Fruit fly (Drosophila melanogaster): Measurements from ENCODE around the gene AMPKalpha.
A peak's percentile ranks its signal among the peaks of the same experiment; 100 is the strongest.

The AMPKalpha gene

DNA sequence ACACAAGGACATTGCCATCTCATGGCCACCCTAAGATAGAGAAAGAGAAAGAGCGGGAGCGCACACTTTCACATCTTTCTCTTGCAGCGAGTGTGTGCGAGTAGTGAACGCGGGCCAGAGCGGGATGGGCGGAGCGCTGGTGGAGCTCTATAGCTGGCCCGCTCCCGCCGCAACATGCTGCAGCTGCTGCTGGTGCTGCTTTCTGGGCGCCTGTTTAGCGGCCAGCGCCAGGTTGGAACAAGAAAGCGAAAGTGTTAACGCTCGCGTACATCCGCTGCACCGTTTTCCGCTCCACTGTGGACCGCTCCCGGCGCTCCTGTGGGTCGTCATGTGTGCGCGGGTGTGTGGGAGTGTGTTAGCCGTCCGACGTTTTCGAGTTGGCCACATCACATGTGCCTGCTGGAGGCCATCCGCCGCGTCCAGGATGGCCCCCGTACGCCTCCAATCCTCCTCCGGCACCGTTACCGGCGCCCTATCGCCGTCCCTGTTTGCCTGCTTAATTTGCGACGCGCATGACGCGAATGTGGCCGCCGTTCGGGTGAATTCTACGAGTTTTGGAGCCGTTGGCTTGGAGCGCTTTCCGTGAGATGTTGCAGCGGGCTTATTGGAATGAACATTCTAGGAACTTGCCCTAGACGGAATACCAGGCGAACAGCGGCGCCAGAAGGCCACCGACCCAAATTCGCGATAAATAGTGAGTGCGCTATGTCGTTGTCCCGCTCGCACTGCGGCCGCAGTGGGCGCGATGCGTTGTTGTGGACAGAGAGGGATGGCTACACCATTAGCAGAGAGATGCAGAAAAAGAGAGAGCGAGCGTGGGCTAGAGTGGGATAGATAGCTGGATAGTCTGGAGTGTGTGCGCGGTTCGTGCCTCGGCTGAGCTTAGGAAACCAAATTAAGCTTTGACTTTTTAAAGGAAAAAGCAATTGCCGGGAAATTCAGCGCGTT, 24.0 kb downstream of the AMPKalpha start (continued):
- TF ChIP-seq CG6813 (GFP tag; optimal IDR thresholded peaks at IDR 0.05): no peak
- TF ChIP-seq pzg (GFP tag; optimal IDR thresholded peaks at IDR 0.05): peak; percentile 58
- TF ChIP-seq gcm2 (GFP tag; optimal IDR thresholded peaks at IDR 0.05): no peak
- peak; percentile 59 for TF ChIP-seq Bgb (GFP tag; IDR thresholded peaks at IDR 0.05; ENCODE audit: partially characterized antibody)
- no peak for TF ChIP-seq Ptx1 (GFP tag; IDR thresholded peaks at IDR 0.05)
- TF ChIP-seq cwo (GFP tag; optimal IDR thresholded peaks at IDR 0.05): peak; percentile 44
- TF ChIP-seq onecut (GFP tag; IDR thresholded peaks at IDR 0.05): no peak
- no peak for TF ChIP-seq Hr39 (optimal IDR thresholded peaks at IDR 0.05)
- no peak for TF ChIP-seq CG16863 (GFP tag; optimal IDR thresholded peaks at IDR 0.05)
- no peak for TF ChIP-seq CG4820 (GFP tag; optimal IDR thresholded peaks at IDR 0.05)
- TF ChIP-seq CG10959 (GFP tag; IDR thresholded peaks at IDR 0.05): no peak
- TF ChIP-seq CG17385 (GFP tag; optimal IDR thresholded peaks at IDR 0.05): no peak
- peak; percentile 63 for TF ChIP-seq CG33213 (GFP tag; optimal IDR thresholded peaks at IDR 0.05)
- TF ChIP-seq vfl (GFP tag; optimal IDR thresholded peaks at IDR 0.05): no peak
- TF ChIP-seq CG17568 (GFP tag; optimal IDR thresholded peaks at IDR 0.05): no peak
- TF ChIP-seq ssp (GFP tag; IDR thresholded peaks at IDR 0.05): no peak
- no peak for TF ChIP-seq CG17359 (tag; optimal IDR thresholded peaks at IDR 0.05)
- TF ChIP-seq Mad (GFP tag; optimal IDR thresholded peaks at IDR 0.05): no peak
- peak; percentile 60 for TF ChIP-seq CG8290 (GFP tag; optimal IDR thresholded peaks at IDR 0.05)
- TF ChIP-seq CG8290 (tag; optimal IDR thresholded peaks at IDR 0.05): peak in 1 of 2 experiments; percentile 85
- no peak for TF ChIP-seq stc (GFP tag; IDR thresholded peaks at IDR 0.05)
- no peak for TF ChIP-seq Oli (tag; optimal IDR thresholded peaks at IDR 0.05)
- TF ChIP-seq dmrt11E (tag; optimal IDR thresholded peaks at IDR 0.05): no peak
- no peak for TF ChIP-seq Bteb2 (GFP tag; optimal IDR thresholded peaks at IDR 0.05)
- TF ChIP-seq Opbp (GFP tag; IDR thresholded peaks at IDR 0.05; ENCODE audit: partially characterized antibody): peak; percentile 52; the same call in 2 of the 3 replicates
- no peak for TF ChIP-seq CG6854 (GFP tag; optimal IDR thresholded peaks at IDR 0.05)
- no peak for TF ChIP-seq mld (GFP tag; IDR thresholded peaks at IDR 0.05; ENCODE audit: partially characterized antibody)
- TF ChIP-seq CG4424 (GFP tag; optimal IDR thresholded peaks at IDR 0.05): no peak
- TF ChIP-seq ash1 (GFP tag; optimal IDR thresholded peaks at IDR 0.05): no peak
- no peak for TF ChIP-seq Jarid2 (GFP tag; optimal IDR thresholded peaks at IDR 0.05)
- peak; percentile 56 for TF ChIP-seq Myb (GFP tag; optimal IDR thresholded peaks at IDR 0.05)
- peak; percentile 88 for TF ChIP-seq crol (GFP tag; IDR thresholded peaks at IDR 0.05)
- peak; percentile 21 for TF ChIP-seq fd64A (GFP tag; optimal IDR thresholded peaks at IDR 0.05)
- no peak for TF ChIP-seq disco-r (GFP tag; optimal IDR thresholded peaks at IDR 0.05)
- TF ChIP-seq ro (GFP tag; IDR thresholded peaks at IDR 0.05): no peak
- no peak for TF ChIP-seq hth (optimal IDR thresholded peaks at IDR 0.05)
- TF ChIP-seq scrt (GFP tag; optimal IDR thresholded peaks at IDR 0.05): peak; percentile 9
- no peak for TF ChIP-seq CG32532 (GFP tag; IDR thresholded peaks at IDR 0.05)
- no peak for TF ChIP-seq MTF-1 (GFP tag; optimal IDR thresholded peaks at IDR 0.05; ENCODE audit: borderline replicate concordance)
- TF ChIP-seq ci (GFP tag; IDR thresholded peaks at IDR 0.05): peak; percentile 60; the same call in 2 of the 3 replicates
- TF ChIP-seq CG4617 (GFP tag; optimal IDR thresholded peaks at IDR 0.05; ENCODE audit: borderline replicate concordance): no peak
- peak; percentile 91 for TF ChIP-seq CG5180 (GFP tag; optimal IDR thresholded peaks at IDR 0.05)
- no peak for TF ChIP-seq CG10274 (GFP tag; optimal IDR thresholded peaks at IDR 0.05)
- peak; percentile 83 for TF ChIP-seq sd (tag; optimal IDR thresholded peaks at IDR 0.05)
- TF ChIP-seq CG10267 (tag; optimal IDR thresholded peaks at IDR 0.05): no peak
- TF ChIP-seq maf-S (GFP tag; optimal IDR thresholded peaks at IDR 0.05): no peak
- TF ChIP-seq CG2889 (GFP tag; IDR thresholded peaks at IDR 0.05): no peak
- TF ChIP-seq toy (GFP tag; IDR thresholded peaks at IDR 0.05): no peak
- TF ChIP-seq CG9727 (GFP tag; optimal IDR thresholded peaks at IDR 0.05): no peak
- TF ChIP-seq en (GFP tag; optimal IDR thresholded peaks at IDR 0.05): no peak

All from whole organism, embryonic.